Worm (Caenorhabditis elegans): Measurements from ENCODE around the gene T21E8.4.

T21E8.4 gene

ce11 chrX:10870137-10870536, 10.5 kb upstream of the T21E8.4 start, which contains the start of gene pgp-7:
Gene pgp-7, minus strand, starts transcription at chrX:10870237.
- TF ChIP-seq dao-5 (tag; optimal IDR thresholded peaks at IDR 0.05) (no peak), W03F9.2 (tag; optimal IDR thresholded peaks at IDR 0.05) (no peak), him-1 (tag; optimal IDR thresholded peaks at IDR 0.05) (no peak)

ce11 chrX:10877138-10877743, 3.4 kb upstream of the T21E8.4 start, which contains the start of gene pgp-6:
Gene pgp-6, minus strand, starts transcription at chrX:10877425.
- TF ChIP-seq dao-5 (tag; optimal IDR thresholded peaks at IDR 0.05): no peak

ce11 chrX:10881984-10882383, 1.4 kb downstream of the T21E8.4 start, which contains the start of gene T21E8.6:
Gene T21E8.6, plus strand, starts transcription at chrX:10882284.
- no peak for TF ChIP-seq him-1 (tag; optimal IDR thresholded peaks at IDR 0.05)
- no peak for TF ChIP-seq dao-5 (tag; optimal IDR thresholded peaks at IDR 0.05)
- no peak for TF ChIP-seq W03F9.2 (tag; optimal IDR thresholded peaks at IDR 0.05)

ce11 chrX:10883203-10883602, 2.6 kb downstream of the T21E8.4 start, which contains the start of gene T21E8.7:
Gene T21E8.7, plus strand, starts transcription at chrX:10883503.
- TF ChIP-seq him-1 (tag; optimal IDR thresholded peaks at IDR 0.05) (no peak), dao-5 (tag; optimal IDR thresholded peaks at IDR 0.05) (no peak)

ce11 chrX:10885872-10886271, 5.3 kb downstream of the T21E8.4 start, which contains the start of gene T21E8.5:
Gene T21E8.5, plus strand, starts transcription at chrX:10886172.
- TF ChIP-seq W03F9.2 (tag; optimal IDR thresholded peaks at IDR 0.05) (no peak), dao-5 (tag; optimal IDR thresholded peaks at IDR 0.05) (no peak)

ce11 chrX:10888201-10888600, 7.6 kb downstream of the T21E8.4 start, which contains the start of gene F47B10.6:
Gene F47B10.6, plus strand, starts transcription at chrX:10888501.
- TF ChIP-seq dao-5 (tag; optimal IDR thresholded peaks at IDR 0.05) (no peak), W03F9.2 (tag; optimal IDR thresholded peaks at IDR 0.05) (no peak), him-1 (tag; optimal IDR thresholded peaks at IDR 0.05) (no peak)

DNA sequence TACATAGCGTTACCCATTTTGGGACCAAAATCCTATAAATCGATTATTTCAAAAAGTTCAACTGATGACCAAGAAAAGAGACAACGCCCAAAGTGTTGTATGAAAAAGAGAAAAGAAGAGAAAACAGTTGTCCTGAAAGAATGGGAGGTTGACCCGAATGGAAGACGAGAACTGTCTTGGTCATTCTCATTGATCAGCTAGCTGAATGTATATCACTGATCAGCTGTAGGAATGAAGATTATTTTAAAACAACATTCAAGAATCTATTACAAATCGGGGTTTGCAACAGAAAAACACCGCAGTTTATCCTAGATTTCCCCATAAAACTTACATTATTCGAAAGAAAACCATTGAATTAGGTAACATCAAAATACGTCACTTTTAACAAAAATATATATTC, 9.8 kb downstream of the T21E8.4 start, which contains the start of gene F47B10.5:
Gene F47B10.5 (minus strand): TSS at position 101 of the 400 bp plus-strand sequence.
- TF ChIP-seq him-1 (tag; optimal IDR thresholded peaks at IDR 0.05): no peak
- TF ChIP-seq W03F9.2 (tag; optimal IDR thresholded peaks at IDR 0.05): no peak
- no peak for TF ChIP-seq dao-5 (tag; optimal IDR thresholded peaks at IDR 0.05)

ce11 chrX:10890965-10891364, 10.4 kb downstream of the T21E8.4 start, which contains the start of gene F47B10.4:
Gene F47B10.4, plus strand, starts transcription at chrX:10891265.
- TF ChIP-seq him-1 (tag; optimal IDR thresholded peaks at IDR 0.05) (no peak), dao-5 (tag; optimal IDR thresholded peaks at IDR 0.05) (no peak)

ce11 chrX:10891890-10892289, 11.3 kb downstream of the T21E8.4 start, which contains the start of gene F47B10.3:
Gene F47B10.3, plus strand, starts transcription at chrX:10892190.
- TF ChIP-seq W03F9.2 (tag; optimal IDR thresholded peaks at IDR 0.05) (no peak), him-1 (tag; optimal IDR thresholded peaks at IDR 0.05) (no peak), dao-5 (tag; optimal IDR thresholded peaks at IDR 0.05) (no peak)

ce11 chrX:10896498-10896897, 15.9 kb downstream of the T21E8.4 start, which contains the start of gene haly-1:
Gene haly-1, minus strand, starts transcription at chrX:10896598.
- no peak for TF ChIP-seq dao-5 (tag; optimal IDR thresholded peaks at IDR 0.05)
- TF ChIP-seq W03F9.2 (tag; optimal IDR thresholded peaks at IDR 0.05): no peak
- no peak for TF ChIP-seq him-1 (tag; optimal IDR thresholded peaks at IDR 0.05)

DNA sequence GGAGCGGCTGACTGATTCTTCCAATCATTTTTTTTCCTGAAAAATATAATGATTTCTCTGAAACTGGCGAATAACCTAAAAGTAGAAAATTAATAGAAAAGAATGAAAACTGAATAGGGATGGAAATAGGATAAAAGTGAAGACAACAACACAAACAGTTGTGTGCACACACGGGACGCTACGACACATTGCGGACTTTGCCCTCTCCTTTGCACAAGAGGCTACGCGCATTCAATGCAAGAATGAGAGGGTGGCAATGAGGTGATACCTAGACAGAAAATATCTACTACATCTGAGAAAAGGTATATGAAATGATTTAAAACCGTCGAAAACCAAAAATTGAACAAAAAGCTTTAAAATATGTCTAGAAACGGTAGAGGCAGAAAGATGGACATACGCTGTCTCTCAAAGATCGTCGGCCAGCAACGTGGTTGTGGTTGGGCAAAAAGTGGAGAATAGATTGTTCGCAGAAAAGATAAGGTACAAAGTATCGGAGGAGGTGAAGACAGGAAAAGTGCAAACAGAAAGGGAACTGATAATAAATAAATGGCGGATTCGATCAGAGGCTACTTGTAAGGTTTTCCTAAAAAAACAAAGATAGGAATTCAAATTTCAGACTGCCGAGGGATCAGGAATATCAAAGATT, 19.6 kb downstream of the T21E8.4 start, which contains the start of gene suca-1:
Gene suca-1 (minus strand): TSS at position 36 of the 646 bp plus-strand sequence.
- TF ChIP-seq W03F9.2 (tag; optimal IDR thresholded peaks at IDR 0.05) (no peak), dao-5 (tag; optimal IDR thresholded peaks at IDR 0.05) (no peak), him-1 (tag; optimal IDR thresholded peaks at IDR 0.05) (no peak)

DNA sequence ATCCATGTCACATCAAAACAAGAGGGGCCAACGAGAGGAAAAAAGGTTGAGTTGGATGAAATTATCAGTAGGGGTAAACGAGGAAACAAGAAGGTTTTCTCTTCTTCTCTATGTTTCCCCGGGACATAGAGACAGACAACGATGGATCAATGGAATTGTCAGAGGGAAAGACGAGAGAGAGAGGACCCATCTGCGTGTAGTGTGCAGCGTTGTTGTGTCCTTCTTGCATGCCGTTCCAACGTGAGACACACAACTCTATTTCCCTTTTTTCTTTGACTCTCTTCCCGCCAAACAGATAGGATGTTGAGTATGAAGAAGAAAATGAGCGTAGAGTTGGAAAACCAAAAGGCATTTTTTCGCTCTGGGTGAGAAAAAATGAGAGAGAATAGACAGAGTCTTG, 20.3 kb downstream of the T21E8.4 start:
- TF ChIP-seq dao-5 (tag; optimal IDR thresholded peaks at IDR 0.05) (no peak), W03F9.2 (tag; optimal IDR thresholded peaks at IDR 0.05) (no peak), him-1 (tag; optimal IDR thresholded peaks at IDR 0.05) (no peak)

DNA sequence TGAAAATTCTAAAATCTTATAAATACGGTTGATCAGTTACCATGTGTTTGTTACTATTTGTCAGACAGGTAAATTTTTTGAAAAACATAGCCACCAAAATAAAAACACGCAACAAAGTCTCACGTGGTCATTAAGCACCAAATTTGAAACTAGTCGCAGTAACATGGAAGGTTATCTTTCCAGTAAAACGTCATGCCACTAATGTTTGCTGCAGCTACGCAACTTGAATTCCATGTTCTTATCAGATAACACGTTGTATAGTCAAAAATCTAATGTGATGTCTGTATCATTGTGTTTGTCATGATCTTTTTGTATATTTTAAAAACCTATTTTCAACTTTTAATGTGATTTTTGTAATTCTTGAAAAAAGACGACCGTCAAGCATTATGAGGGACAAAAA, 21.2 kb downstream of the T21E8.4 start:
- TF ChIP-seq W03F9.2 (tag; optimal IDR thresholded peaks at IDR 0.05): no peak
- no peak for TF ChIP-seq dao-5 (tag; optimal IDR thresholded peaks at IDR 0.05)
- no peak for TF ChIP-seq him-1 (tag; optimal IDR thresholded peaks at IDR 0.05)

- TF ChIP-seq dao-5 (tag; optimal IDR thresholded peaks at IDR 0.05) (no peak), him-1 (tag; optimal IDR thresholded peaks at IDR 0.05) (no peak), W03F9.2 (tag; optimal IDR thresholded peaks at IDR 0.05) (no peak)
Measured at ce11 chrX:10902723-10903322, 22.2 kb downstream of the T21E8.4 start, which contains the start of gene acbp-3. Gene acbp-3, plus strand, starts transcription at chrX:10903272.
